Worm (Caenorhabditis elegans) whole organism, dauer: ENCODE data around the gene B0507.4.

Experiments used
- unc-62 ChIP-seq: sonication (generic microtip); optimal IDR thresholded peaks from 2 replicates; lab custom pipeline; 2017; ENCODE audit warnings: missing biosample characterization, missing genetic modification reagents, missing genetic modification characterization

The B0507.4 gene

DNA sequence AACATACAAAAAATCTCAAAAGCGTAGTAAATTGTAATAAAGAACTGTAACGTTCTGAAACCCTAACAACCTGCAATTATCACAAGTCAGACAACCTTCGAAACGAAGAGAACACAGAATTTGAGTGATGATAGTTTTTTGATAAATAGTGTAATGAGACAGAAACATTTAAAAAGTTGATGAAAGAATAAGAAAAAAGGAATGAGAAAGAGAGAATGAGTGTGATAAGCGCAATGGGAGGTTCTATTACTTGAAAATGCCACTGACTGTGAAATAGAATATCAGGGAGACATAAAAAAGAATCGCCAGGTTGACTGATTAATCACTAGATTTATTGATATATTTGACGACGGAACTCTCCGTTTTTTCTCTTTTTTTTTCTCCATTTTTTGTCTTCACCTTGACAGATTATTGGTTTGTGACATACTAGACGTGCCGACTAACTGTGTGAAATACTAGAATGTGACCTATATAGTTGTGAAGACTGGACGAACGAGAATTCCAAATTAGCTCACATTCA lies 44.6 kb downstream of the B0507.4 start:
- TF ChIP-seq unc-62 (GFP tag; lab: Kevin White, UChicago), result no peak

DNA sequence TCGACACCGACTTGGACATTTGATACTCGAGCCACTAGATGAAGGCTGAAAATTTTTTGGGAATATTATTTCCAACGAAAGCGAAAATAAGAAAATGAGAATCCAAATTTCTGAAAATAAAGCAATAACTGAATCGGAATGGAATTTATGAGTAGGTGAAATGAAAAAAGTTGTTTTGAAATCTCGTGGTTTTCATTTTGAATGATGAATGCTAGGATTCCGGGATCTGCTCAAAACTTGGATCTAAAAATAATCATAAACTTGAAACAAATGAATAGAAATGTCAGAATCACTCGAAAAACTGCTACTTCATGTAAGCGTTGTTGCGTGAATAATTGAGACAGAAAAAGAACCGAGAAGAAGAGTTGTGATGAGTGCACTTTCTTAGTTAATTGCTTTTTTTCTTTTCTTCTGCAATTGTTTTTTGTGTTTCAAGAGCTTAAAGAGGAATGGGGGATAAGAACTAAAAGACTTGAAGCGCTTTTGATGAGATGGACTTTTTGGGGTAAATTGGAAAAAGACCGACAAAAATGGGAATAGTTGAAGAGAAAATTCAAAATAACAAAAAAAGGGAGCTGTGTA lies 46.3 kb downstream of the B0507.4 start, which contains the start of gene magu-2:
Gene magu-2 (minus strand): TSS at position 51 of the 582 bp plus-strand sequence.
- no peak for TF ChIP-seq unc-62 (GFP tag; lab: Kevin White, UChicago)

DNA sequence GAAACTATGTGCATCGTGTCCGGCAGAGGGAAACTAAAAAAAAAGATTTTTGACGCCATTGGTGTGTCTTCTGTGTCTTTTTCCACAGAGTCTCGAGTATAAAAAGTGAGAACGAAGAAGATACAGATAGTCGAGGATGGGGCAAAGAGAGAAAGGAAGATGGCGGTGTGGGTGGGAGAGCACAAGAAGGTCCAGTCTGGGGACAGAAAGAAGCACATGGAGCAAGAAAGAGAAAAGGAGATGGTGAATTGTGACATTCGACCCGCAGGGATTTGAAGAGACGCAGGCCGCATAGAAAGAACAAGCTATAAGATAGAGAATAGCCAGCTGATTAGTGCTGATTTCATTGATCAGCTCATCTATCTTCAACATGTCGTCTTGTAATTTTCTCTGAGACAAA lies 47.5 kb downstream of the B0507.4 start:
- TF ChIP-seq unc-62 (GFP tag; lab: Kevin White, UChicago), result no peak

DNA sequence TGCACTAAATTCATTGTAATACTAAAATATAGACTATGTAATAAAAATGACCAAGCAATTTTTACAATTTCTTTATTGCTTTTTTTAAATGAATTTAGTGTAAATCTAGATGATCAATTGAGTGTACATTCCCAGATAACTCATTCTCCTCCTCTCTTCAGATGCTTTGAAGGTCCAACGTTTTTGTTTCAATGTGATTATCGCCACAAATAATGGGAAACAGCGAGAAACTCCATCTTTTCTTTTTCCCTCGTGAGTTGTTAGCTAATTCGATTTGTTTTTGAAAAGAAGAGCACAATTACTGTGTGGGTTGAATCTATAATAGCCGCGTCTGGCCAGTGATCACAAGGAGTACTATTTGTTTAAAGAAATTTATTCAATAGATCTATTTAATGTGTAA lies 50.3 kb downstream of the B0507.4 start:
- TF ChIP-seq unc-62 (GFP tag; lab: Kevin White, UChicago), result no peak
